Worm (Caenorhabditis elegans): ENCODE results near the gene F53B1.2.

F53B1.2 gene

ce11 chrX:2071392-2072001 lies 37.3 kb upstream of the F53B1.2 start (continued):
- TF ChIP-seq F37D6.2 (tag; optimal IDR thresholded peaks at IDR 0.05) (peak; percentile 44), lin-39 (tag; optimal IDR thresholded peaks at IDR 0.05) (no peak), set-16 (GFP tag; IDR thresholded peaks at IDR 0.05) (peak; percentile 59), cey-2 (tag; optimal IDR thresholded peaks at IDR 0.05; ENCODE audit: borderline replicate concordance, insufficient read depth) (no peak), F44E2.7 (GFP tag; IDR thresholded peaks at IDR 0.05) (no peak), F49E8.2 (tag; optimal IDR thresholded peaks at IDR 0.05; ENCODE audit: borderline replicate concordance) (no peak), lim-7 (GFP tag; IDR thresholded peaks at IDR 0.05) (no peak), ctbp-1 (GFP tag; IDR thresholded peaks at IDR 0.05) (no peak), F26F4.8 (GFP tag; conservative IDR thresholded peaks at IDR 0.05) (no peak), nhr-28 (tag; optimal IDR thresholded peaks at IDR 0.05) (peak; percentile 42), snpc-4 (tag; optimal IDR thresholded peaks at IDR 0.05) (no peak), nhr-25 (tag; optimal IDR thresholded peaks at IDR 0.05; ENCODE audit: borderline replicate concordance, insufficient read depth) (peak; percentile 58), aha-1 (tag) (peak; percentile 98), nhr-6 (tag; optimal IDR thresholded peaks at IDR 0.05) (peak; percentile 17), daf-19 (GFP tag; conservative IDR thresholded peaks at IDR 0.05) (no peak), nhr-102 (tag; optimal IDR thresholded peaks at IDR 0.05) (no peak), ceh-28 (tag; optimal IDR thresholded peaks at IDR 0.05) (no peak), mes-2 (tag; optimal IDR thresholded peaks at IDR 0.05; ENCODE audit: poor library complexity, severe bottlenecking) (peak; percentile 64), zip-2 (tag; optimal IDR thresholded peaks at IDR 0.05) (no peak), ama-1 (optimal IDR thresholded peaks at IDR 0.05) (no peak), egl-43 (GFP tag; IDR thresholded peaks at IDR 0.05) (no peak), Y5F2A.4 (GFP tag; optimal IDR thresholded peaks at IDR 0.05) (no peak), vab-7 (GFP tag; IDR thresholded peaks at IDR 0.05) (0 out of 2 replicates have a peak, but pooled peaks have one; percentile 9), ztf-11 (tag; optimal IDR thresholded peaks at IDR 0.05) (no peak), nhr-41 (GFP tag; IDR thresholded peaks at IDR 0.05) (no peak), zag-1 (tag; optimal IDR thresholded peaks at IDR 0.05) (no peak), nhr-11 (tag; optimal IDR thresholded peaks at IDR 0.05) (peak; percentile 62), duxl-1 (tag; optimal IDR thresholded peaks at IDR 0.05; ENCODE audit: poor library complexity) (peak; percentile 52), mep-1 (tag; optimal IDR thresholded peaks at IDR 0.05) (peak; percentile 85), hlh-30 (tag; optimal IDR thresholded peaks at IDR 0.05; ENCODE audit: insufficient read depth) (peak; percentile 98), zip-11 (GFP tag; IDR thresholded peaks at IDR 0.05) (no peak), nhr-10 (tag; optimal IDR thresholded peaks at IDR 0.05) (no peak), nhr-48 (tag; optimal IDR thresholded peaks at IDR 0.05) (peak; percentile 34), ceh-62 (tag; optimal IDR thresholded peaks at IDR 0.05) (no peak), dmd-6 (GFP tag; IDR thresholded peaks at IDR 0.05) (peak; percentile 81), aly-2 (tag; optimal IDR thresholded peaks at IDR 0.05) (no peak), saeg-2 (GFP tag; IDR thresholded peaks at IDR 0.05) (no peak), lin-15B (tag; optimal IDR thresholded peaks at IDR 0.05) (no peak), madf-5 (GFP tag; IDR thresholded peaks at IDR 0.05) (no peak), Y48G9A.11 (GFP tag; IDR thresholded peaks at IDR 0.05) (no peak), Y105C5A.15 (GFP tag; IDR thresholded peaks at IDR 0.05) (no peak), hif-1 (tag; optimal IDR thresholded peaks at IDR 0.05) (peak in 1 of 2 experiments; percentile 36), jun-1 (tag; optimal IDR thresholded peaks at IDR 0.05) (no peak), ces-1 (GFP tag; optimal IDR thresholded peaks at IDR 0.05) (no peak), pqm-1 (tag; optimal IDR thresholded peaks at IDR 0.05) (peak; percentile 0), pha-4 (GFP tag; IDR thresholded peaks at IDR 0.05) (no peak), pha-4 (tag; optimal IDR thresholded peaks at IDR 0.05) (peak; percentile 25), ZK546.5 (tag; optimal IDR thresholded peaks at IDR 0.05) (no peak), R02D3.7 (tag; optimal IDR thresholded peaks at IDR 0.05) (no peak), ceh-44 (GFP tag; IDR thresholded peaks at IDR 0.05) (no peak), mxl-2 (GFP tag; conservative IDR thresholded peaks at IDR 0.05) (no peak)
